Fruit fly (Drosophila melanogaster) Kc167 (cell line): ENCODE data around the gene Usp14.

ENCODE experiments used
- Myc ChIP-seq: fragments of >200 bp; optimal IDR thresholded peaks from 2 replicates; lab custom pipeline; 2017; ENCODE audit warnings: missing external identifiers
- Sin3A ChIP-seq: fragments of >200 bp; optimal IDR thresholded peaks from 2 replicates; lab custom pipeline; 2018; ENCODE audit warnings: missing external identifiers
- h ChIP-seq: fragments of >200 bp; optimal IDR thresholded peaks from 3 replicates; lab custom pipeline; 2018; ENCODE audit warnings: missing external identifiers
- psq ChIP-seq: fragments of >200 bp; optimal IDR thresholded peaks from 2 replicates; lab custom pipeline; 2017; ENCODE audit warnings: missing external identifiers
- ttk ChIP-seq: sonication (Bioruptor generic); optimal IDR thresholded peaks from 2 replicates; lab custom pipeline; 2017; ENCODE audit warnings: missing external identifiers

DNA sequence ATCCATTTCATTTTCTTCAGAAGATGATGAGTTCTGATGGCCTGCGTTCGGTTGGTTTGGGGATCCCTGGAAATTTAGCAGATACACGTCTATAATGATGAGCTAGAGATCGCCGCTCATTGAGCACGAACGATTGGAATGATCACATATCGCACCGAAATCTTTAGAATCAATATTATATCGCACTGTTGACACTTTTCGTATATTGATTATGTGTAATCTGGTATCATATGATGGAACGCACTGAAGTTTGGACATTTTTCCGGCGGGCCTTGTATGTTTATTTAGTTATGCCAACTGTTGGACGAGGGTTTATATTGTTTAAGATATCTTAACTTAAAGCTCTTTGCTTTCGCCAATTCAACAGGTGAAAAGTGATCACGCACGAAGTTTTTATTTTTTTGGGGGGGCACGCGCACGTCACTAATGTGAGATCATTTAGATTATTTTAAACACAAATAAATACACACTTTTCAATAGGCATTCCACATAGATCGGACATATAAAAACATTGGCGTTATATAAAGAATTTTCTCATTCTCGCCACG is 6.9 kb upstream of the Usp14 start:
- TF ChIP-seq Sin3A (no peak), psq (no peak), h (lab: Kevin White, UChicago) (no peak), Myc (no peak), ttk (lab: Kevin White, UChicago) (no peak)
